Fruit fly (Drosophila melanogaster): ENCODE data around the gene CG6013.
A peak's percentile ranks its signal among the peaks of the same experiment; 100 is the strongest.

The CG6013 gene

DNA sequence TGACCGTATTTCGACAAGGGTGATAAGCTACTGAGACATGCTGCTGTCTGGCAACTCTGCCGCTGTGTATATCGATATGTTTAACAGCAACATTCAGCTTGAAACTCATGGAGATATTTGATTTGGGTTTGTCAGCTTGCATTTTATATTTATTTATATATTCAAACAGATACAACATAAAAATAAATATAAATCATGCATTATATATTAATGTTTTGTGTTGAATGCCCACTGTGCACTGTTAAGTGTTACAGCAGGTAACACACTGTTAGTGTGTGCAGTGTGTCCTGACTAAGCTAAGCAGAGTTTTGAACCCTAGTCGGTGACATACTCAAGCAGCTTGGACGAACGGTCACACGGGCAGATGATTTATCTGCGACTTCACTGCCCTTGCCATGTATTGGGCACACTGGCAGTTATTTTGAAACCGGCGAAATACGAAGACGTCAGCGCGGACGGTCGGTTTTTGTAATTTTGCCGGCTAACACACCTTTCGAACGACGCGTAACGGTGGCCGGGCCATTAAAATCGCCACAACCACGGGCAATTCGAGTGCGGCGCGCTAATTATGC is 47.6 kb upstream of the CG6013 start, which contains the start of the genes snRNP-U1-C and gukh (continued):
- TF ChIP-seq her (GFP tag; optimal IDR thresholded peaks at IDR 0.05) (peak; percentile 11), CTCF (GFP tag; optimal IDR thresholded peaks at IDR 0.05) (peak; percentile 41), gt (GFP tag; IDR thresholded peaks at IDR 0.05) (peak; percentile 12; the same call in 1 of the 2 replicates), CG14014 (GFP tag; IDR thresholded peaks at IDR 0.05) (peak; percentile 92), CG10979 (tag; optimal IDR thresholded peaks at IDR 0.05) (peak; percentile 65), cg (GFP tag; optimal IDR thresholded peaks at IDR 0.05) (no peak), CG7271 (tag; optimal IDR thresholded peaks at IDR 0.05) (peak; percentile 35), sr (GFP tag; IDR thresholded peaks at IDR 0.05) (no peak; the same call in 1 of the 3 replicates), Dfd (GFP tag; optimal IDR thresholded peaks at IDR 0.05) (no peak), h (optimal IDR thresholded peaks at IDR 0.05) (no peak), CG7987 (GFP tag; optimal IDR thresholded peaks at IDR 0.05) (peak; percentile 32), fru (optimal IDR thresholded peaks at IDR 0.05) (no peak), CG11247 (GFP tag; IDR thresholded peaks at IDR 0.05) (peak; percentile 81), Xrp1 (GFP tag; IDR thresholded peaks at IDR 0.05) (peak; percentile 91), tup (GFP tag; optimal IDR thresholded peaks at IDR 0.05) (peak; percentile 73), hkb (optimal IDR thresholded peaks at IDR 0.05) (no peak), hkb (GFP tag; IDR thresholded peaks at IDR 0.05) (peak; percentile 88), Asciz (GFP tag; optimal IDR thresholded peaks at IDR 0.05) (peak; percentile 29), TFAM (GFP tag; optimal IDR thresholded peaks at IDR 0.05) (no peak), ERR (GFP tag; optimal IDR thresholded peaks at IDR 0.05) (no peak), Abd-B (GFP tag; optimal IDR thresholded peaks at IDR 0.05) (peak; percentile 70), CG30431 (GFP tag; optimal IDR thresholded peaks at IDR 0.05) (peak; percentile 46), CG3407 (GFP tag; optimal IDR thresholded peaks at IDR 0.05) (no peak), Sox102F (GFP tag; optimal IDR thresholded peaks at IDR 0.05) (peak; percentile 84), Scr (GFP tag; IDR thresholded peaks at IDR 0.05; ENCODE audit: partially characterized antibody) (peak; percentile 77), Usf (GFP tag; optimal IDR thresholded peaks at IDR 0.05) (peak; percentile 14), CG17385 (GFP tag; optimal IDR thresholded peaks at IDR 0.05) (peak; percentile 67), pb (GFP tag; optimal IDR thresholded peaks at IDR 0.05) (no peak), Doc3 (GFP tag; IDR thresholded peaks at IDR 0.05; ENCODE audit: partially characterized antibody) (peak; percentile 59), ken (GFP tag; IDR thresholded peaks at IDR 0.05) (peak; percentile 80), Sin3A (optimal IDR thresholded peaks at IDR 0.05) (peak; percentile 63), E2f2 (GFP tag; IDR thresholded peaks at IDR 0.05) (peak; percentile 76), CG2199 (GFP tag; IDR thresholded peaks at IDR 0.05) (peak; percentile 69; the same call in 1 of the 3 replicates), btn (GFP tag; optimal IDR thresholded peaks at IDR 0.05) (no peak), kah (GFP tag; optimal IDR thresholded peaks at IDR 0.05) (no peak), CG11504 (tag; optimal IDR thresholded peaks at IDR 0.05) (peak; percentile 83), CG11398 (GFP tag; optimal IDR thresholded peaks at IDR 0.05) (no peak), Xbp1 (GFP tag; optimal IDR thresholded peaks at IDR 0.05) (peak; percentile 87), CG6254 (GFP tag; optimal IDR thresholded peaks at IDR 0.05) (no peak), amos (GFP tag; IDR thresholded peaks at IDR 0.05; ENCODE audit: partially characterized antibody) (peak; percentile 63), CG13287 (GFP tag; IDR thresholded peaks at IDR 0.05; ENCODE audit: partially characterized antibody) (peak; percentile 88), Gsc (GFP tag; IDR thresholded peaks at IDR 0.05) (no peak), CG33213 (GFP tag; optimal IDR thresholded peaks at IDR 0.05) (peak; percentile 52), chn (GFP tag; optimal IDR thresholded peaks at IDR 0.05) (peak; percentile 31), croc (GFP tag; conservative IDR thresholded peaks at IDR 0.05) (peak; percentile 55; the same call in 1 of the 3 replicates), maf-S (GFP tag; optimal IDR thresholded peaks at IDR 0.05) (no peak), trem (tag; optimal IDR thresholded peaks at IDR 0.05) (peak; percentile 85), mam (GFP tag; optimal IDR thresholded peaks at IDR 0.05) (peak; percentile 31), CG18262 (tag; optimal IDR thresholded peaks at IDR 0.05) (peak; percentile 78), Dad (GFP tag; optimal IDR thresholded peaks at IDR 0.05) (no peak), unpg (GFP tag; optimal IDR thresholded peaks at IDR 0.05) (peak; percentile 87), da (GFP tag; optimal IDR thresholded peaks at IDR 0.05) (no peak)

Measured in whole organism, embryonic.